Fruit fly (Drosophila melanogaster) whole organism, wandering third instar larva: ENCODE measurements around the gene CG14540.

Experiments used
- Dfd ChIP-seq: fragments of >200 bp; optimal IDR thresholded peaks from 2 replicates; lab custom pipeline; 2017; ENCODE audit warnings: missing biosample characterization, missing genetic modification characterization
- Dif ChIP-seq: fragments of 200-275, 200-300 bp; sonication (Bioruptor generic); optimal IDR thresholded peaks from 2 replicates; lab custom pipeline; 2018; ENCODE audit warnings: missing biosample characterization, missing genetic modification characterization; ENCODE audit not compliant: partially characterized antibody
- GATAd ChIP-seq: sonication (Bioruptor generic); optimal IDR thresholded peaks from 2 replicates; lab custom pipeline; 2016; ENCODE audit warnings: missing biosample characterization, missing genetic modification characterization
- HLH106 ChIP-seq: fragments of 200-800 bp; optimal IDR thresholded peaks from 3 replicates; lab custom pipeline; 2019; ENCODE audit warnings: missing biosample characterization, mild to moderate bottlenecking, missing genetic modification characterization, moderate library complexity
- Hnf4 ChIP-seq: fragments of 200-800 bp; sonication (Bioruptor generic); optimal IDR thresholded peaks from 2 replicates; lab custom pipeline; 2016; ENCODE audit warnings: missing biosample characterization, mild to moderate bottlenecking, missing genetic modification characterization
- Hr78 ChIP-seq: fragments of >200 bp; optimal IDR thresholded peaks from 2 replicates; lab custom pipeline; 2017; ENCODE audit warnings: missing biosample characterization, missing genetic modification characterization
- Hr83 ChIP-seq: fragments of 200-300 bp; sonication (Bioruptor generic); optimal IDR thresholded peaks from 2 replicates; lab custom pipeline; 2016; ENCODE audit warnings: missing biosample characterization, mild to moderate bottlenecking, missing genetic modification characterization, moderate library complexity; ENCODE audit not compliant: poor library complexity, severe bottlenecking
- Jra ChIP-seq: sonication (Bioruptor generic); optimal IDR thresholded peaks from 2 replicates; lab custom pipeline; 2016; ENCODE audit warnings: missing biosample characterization, missing genetic modification characterization
- Myc ChIP-seq: fragments of >200 bp; optimal IDR thresholded peaks from 2 replicates; lab custom pipeline; 2017
- N ChIP-seq: fragments of >200 bp; optimal IDR thresholded peaks from 2 replicates; lab custom pipeline; 2018; ENCODE audit warnings: missing biosample characterization, missing external identifiers, missing genetic modification characterization
- OdsH ChIP-seq: fragments of 200-800 bp; sonication (Bioruptor generic); optimal IDR thresholded peaks from 2 replicates; lab custom pipeline; 2016; ENCODE audit warnings: missing biosample characterization, mild to moderate bottlenecking, missing genetic modification characterization
- Sp1 ChIP-seq: fragments of 200-800 bp; sonication (Bioruptor generic); optimal IDR thresholded peaks from 3 replicates; lab custom pipeline; 2019; ENCODE audit warnings: missing biosample characterization, mild to moderate bottlenecking, missing genetic modification characterization, moderate library complexity
- Vsx2 ChIP-seq: fragments of 200-300, 225-300 bp; sonication (Bioruptor generic); optimal IDR thresholded peaks from 2 replicates; lab custom pipeline; 2018; ENCODE audit warnings: missing biosample characterization, missing genetic modification characterization; ENCODE audit not compliant: partially characterized antibody
- br ChIP-seq: fragments of 200-800 bp; sonication (Bioruptor generic); optimal IDR thresholded peaks from 2 replicates; lab custom pipeline; 2016; ENCODE audit warnings: missing biosample characterization, missing genetic modification characterization
- brk ChIP-seq: fragments of 200-800 bp; sonication (Bioruptor generic); optimal IDR thresholded peaks from 2 replicates; lab custom pipeline; 2016; ENCODE audit warnings: missing biosample characterization, mild to moderate bottlenecking, missing genetic modification characterization
- dl ChIP-seq, 2 experiments: fragments of 175-275, 200-275 bp in 1 of 2; fragments of 200-275 bp in 1 of 2; sonication (Bioruptor generic); optimal IDR thresholded peaks; lab custom pipeline; 2018; ENCODE audit warnings: mild to moderate bottlenecking in 2 of 2, missing biosample characterization in 2 of 2, missing genetic modification characterization in 2 of 2, moderate library complexity in 2 of 2; ENCODE audit not compliant: partially characterized antibody in 2 of 2, insufficient read depth in 1 of 2
- dsf ChIP-seq: sonication (Bioruptor generic); optimal IDR thresholded peaks from 2 replicates; lab custom pipeline; 2016; ENCODE audit warnings: missing biosample characterization, missing genetic modification characterization, borderline replicate concordance
- ey ChIP-seq: fragments of 200-800 bp; sonication (Bioruptor generic); optimal IDR thresholded peaks from 2 replicates; lab custom pipeline; 2016; ENCODE audit warnings: missing biosample characterization, missing genetic modification characterization
- foxo ChIP-seq, 2 experiments: fragments of 200-800 bp; sonication (Bioruptor generic); optimal IDR thresholded peaks; 2 replicates in 1 of 2; 3 replicates in 1 of 2; lab custom pipeline; 2016 to 2017; ENCODE audit warnings: missing biosample characterization in 2 of 2, missing genetic modification characterization in 2 of 2
- h ChIP-seq: fragments of 200-800 bp; sonication (Bioruptor generic); optimal IDR thresholded peaks from 3 replicates; lab custom pipeline; 2016; ENCODE audit warnings: missing biosample characterization, mild to moderate bottlenecking, missing genetic modification characterization
- jim ChIP-seq: fragments of 175-275, 200-325 bp; sonication (Bioruptor generic); optimal IDR thresholded peaks from 2 replicates; lab custom pipeline; 2016; ENCODE audit warnings: missing biosample characterization, mild to moderate bottlenecking, missing genetic modification characterization
- pan ChIP-seq: fragments of >200 bp; optimal IDR thresholded peaks from 2 replicates; lab custom pipeline; 2017
- rgr ChIP-seq: fragments of 200-800 bp; sonication (Bioruptor generic); optimal IDR thresholded peaks from 3 replicates; lab custom pipeline; 2016; ENCODE audit warnings: missing biosample characterization, mild to moderate bottlenecking, missing genetic modification characterization
- sage ChIP-seq: fragments of 200-800 bp; sonication (Bioruptor generic); optimal IDR thresholded peaks from 2 replicates; lab custom pipeline; 2016; ENCODE audit warnings: missing biosample characterization, mild to moderate bottlenecking, missing genetic modification characterization
- sv ChIP-seq: fragments of 200-800 bp; sonication (Bioruptor generic); optimal IDR thresholded peaks from 3 replicates; lab custom pipeline; 2016; ENCODE audit warnings: missing biosample characterization, missing genetic modification characterization
- tai ChIP-seq: sonication (Bioruptor generic); optimal IDR thresholded peaks from 2 replicates; lab custom pipeline; 2016; ENCODE audit warnings: missing biosample characterization, missing genetic modification characterization
- usp ChIP-seq: fragments of >200 bp; optimal IDR thresholded peaks from 2 replicates; lab custom pipeline; 2017; ENCODE audit warnings: missing biosample characterization, missing genetic modification characterization
- woc ChIP-seq: sonication (Bioruptor generic); optimal IDR thresholded peaks from 2 replicates; lab custom pipeline; 2016; ENCODE audit warnings: missing biosample characterization, mild to moderate bottlenecking, missing genetic modification characterization

The CG14540 gene

DNA sequence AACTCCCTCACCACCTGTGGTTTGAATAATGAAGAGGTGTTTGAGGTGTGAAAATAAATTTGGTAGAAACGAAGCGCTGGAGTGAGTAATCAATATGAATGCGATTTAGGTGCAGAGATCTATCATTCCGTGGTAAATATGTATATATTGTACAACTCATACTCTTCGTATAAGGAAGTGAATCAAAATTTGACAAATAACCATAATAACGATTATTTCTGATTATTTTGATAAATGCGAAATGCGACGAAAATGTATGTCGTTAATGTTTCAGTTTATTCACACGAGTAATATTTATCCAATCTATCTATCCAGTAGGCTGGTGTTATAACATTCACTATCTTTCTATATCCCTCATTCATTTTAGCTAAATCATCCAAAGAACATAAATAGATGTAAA, at the start of gene CG14540:
CG14540 (plus strand) TSS at position 301 of the 400 bp plus-strand sequence.
- TF ChIP-seq Jra (no peak), jim (GFP tag; lab: Kevin White, UChicago) (no peak), HLH106 (tag; lab: Kevin White, UChicago) (no peak), Hnf4 (no peak), h (GFP tag; lab: Kevin White, UChicago) (no peak), Dif (GFP tag; lab: Kevin White, UChicago) (no peak), Sp1 (GFP tag; lab: Kevin White, UChicago) (no peak), sv (GFP tag; lab: Kevin White, UChicago) (no peak), br (GFP tag; lab: Kevin White, UChicago) (no peak), woc (GFP tag; lab: Kevin White, UChicago) (no peak), brk (GFP tag; lab: Kevin White, UChicago) (no peak), Dfd (GFP tag; lab: Kevin White, UChicago) (no peak), rgr (GFP tag; lab: Kevin White, UChicago) (no peak), N (GFP tag; lab: Kevin White, UChicago) (no peak)

DNA sequence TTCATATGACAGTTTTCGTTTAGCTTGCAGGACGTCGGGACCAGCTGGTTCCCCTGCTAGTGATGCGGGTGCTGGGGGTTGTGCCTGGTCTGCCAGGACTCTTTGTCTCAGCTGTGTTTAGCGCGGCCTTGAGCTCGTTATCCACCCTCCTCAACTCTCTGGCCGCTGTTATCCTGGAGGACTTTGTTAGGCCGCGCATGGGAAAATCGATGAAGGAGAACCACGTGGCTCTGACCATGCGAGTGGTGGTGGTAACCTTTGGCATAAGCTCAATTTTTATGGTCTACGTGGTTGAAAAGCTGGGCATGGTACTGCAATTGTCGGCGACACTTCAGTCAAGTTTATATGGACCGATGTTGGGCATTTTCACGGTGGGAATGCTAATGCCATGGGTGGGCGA, 39.2 kb upstream of the CG14540 start:
- TF ChIP-seq tai (GFP tag; lab: Kevin White, UChicago) = no peak
- TF ChIP-seq Hr83 = no peak
- no peak for TF ChIP-seq ey (GFP tag; lab: Kevin White, UChicago)
- no peak for TF ChIP-seq pan (lab: Kevin White, UChicago)
- no peak for TF ChIP-seq dsf (GFP tag; lab: Kevin White, UChicago)
- no peak for TF ChIP-seq OdsH (GFP tag; lab: Kevin White, UChicago)
- TF ChIP-seq N (GFP tag; lab: Kevin White, UChicago) = no peak
- no peak for TF ChIP-seq Vsx2
- TF ChIP-seq sv (GFP tag; lab: Kevin White, UChicago) = no peak
- no peak for TF ChIP-seq Myc (lab: Kevin White, UChicago)
- no peak for TF ChIP-seq Hr78 (GFP tag; lab: Kevin White, UChicago)
- no peak for TF ChIP-seq woc (GFP tag; lab: Kevin White, UChicago)
- no peak for TF ChIP-seq sage (GFP tag; lab: Kevin White, UChicago)
- no peak for TF ChIP-seq dl (GFP tag; optimal IDR thresholded peaks at IDR 0.05; lab: Kevin White, UChicago; ENCODE audit: insufficient read depth in 1 of 2, partially characterized antibody in 2 of 2)
- TF ChIP-seq Hnf4 = no peak
- no peak for TF ChIP-seq br (GFP tag; lab: Kevin White, UChicago)
- no peak for TF ChIP-seq Dfd (GFP tag; lab: Kevin White, UChicago)
- TF ChIP-seq foxo (GFP tag; optimal IDR thresholded peaks at IDR 0.05; lab: Kevin White, UChicago) = no peak
- no peak for TF ChIP-seq Dif (GFP tag; lab: Kevin White, UChicago)

DNA sequence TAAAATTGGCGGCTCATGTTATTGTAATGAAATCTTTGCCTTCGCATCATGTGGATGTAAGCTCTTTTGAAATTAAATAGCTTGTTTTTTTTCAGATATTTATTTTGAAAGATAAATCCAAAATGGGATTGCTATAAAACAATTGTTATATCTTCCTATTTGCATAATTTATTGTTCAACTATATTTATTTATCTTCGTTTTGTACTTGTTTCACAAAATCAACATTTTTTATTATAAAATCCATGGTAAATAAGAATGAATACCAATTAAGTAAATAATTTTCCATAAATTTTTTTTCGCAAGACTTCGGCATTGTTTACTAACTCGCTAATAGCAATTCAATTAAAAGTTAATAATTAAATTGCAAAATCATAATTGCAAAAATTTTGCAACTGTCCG, 36.5 kb upstream of the CG14540 start, which contains the start of gene CG14546:
CG14546 (minus strand) TSS at position 101 of the 400 bp plus-strand sequence.
- TF ChIP-seq br (GFP tag; lab: Kevin White, UChicago) = no peak
- TF ChIP-seq woc (GFP tag; lab: Kevin White, UChicago) = no peak
- TF ChIP-seq usp = no peak

DNA sequence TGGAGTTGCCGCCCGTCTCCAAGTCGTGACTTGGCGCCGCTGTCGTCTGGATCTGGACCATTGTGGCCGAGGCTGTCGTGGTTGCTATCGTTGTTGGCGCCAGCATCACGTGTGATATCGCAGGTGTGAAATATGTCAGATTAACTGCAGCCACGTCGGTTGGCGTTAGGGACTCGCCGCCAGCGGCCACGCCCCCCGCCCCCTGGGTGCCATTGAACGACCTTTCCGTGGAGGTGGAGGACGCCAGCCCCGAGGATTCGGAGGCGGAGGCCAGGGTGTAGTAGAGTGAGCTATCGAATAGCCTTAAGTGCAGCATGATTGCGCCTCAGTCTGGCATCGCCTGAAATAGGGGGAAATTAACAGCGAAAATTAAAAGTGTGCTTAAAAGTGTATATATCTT, 17.8 kb upstream of the CG14540 start:
- no peak for TF ChIP-seq jim (GFP tag; lab: Kevin White, UChicago)
- TF ChIP-seq Dfd (GFP tag; lab: Kevin White, UChicago) = peak; percentile 54
- no peak for TF ChIP-seq br (GFP tag; lab: Kevin White, UChicago)
- no peak for TF ChIP-seq Hnf4
- TF ChIP-seq, all 38 proteins: peak for 1

DNA sequence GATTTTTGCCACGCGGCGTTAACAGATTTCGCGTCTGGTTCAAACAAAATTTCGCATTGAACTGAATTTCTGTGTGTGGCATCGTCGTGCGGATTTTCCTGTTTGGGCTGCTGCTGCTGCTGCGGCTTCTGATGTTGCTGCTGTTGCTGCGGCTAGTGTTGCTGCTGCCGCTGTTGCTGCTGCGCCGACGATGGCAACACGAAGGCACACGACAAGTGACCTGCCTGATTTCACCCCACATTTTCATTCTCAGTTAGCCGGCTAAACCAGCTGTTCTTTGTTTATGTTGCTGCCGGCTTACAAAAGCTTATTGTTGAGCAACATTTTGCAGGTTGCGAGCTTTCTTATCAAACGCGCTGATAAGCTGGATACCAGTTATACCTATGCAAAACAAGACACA, 3.0 kb upstream of the CG14540 start, which contains the start of gene CCAP-R:
CCAP-R (minus strand) TSS at position 179 of the 400 bp plus-strand sequence.
- TF ChIP-seq Dfd (GFP tag; lab: Kevin White, UChicago) = peak; percentile 81
- no peak for TF ChIP-seq usp

DNA sequence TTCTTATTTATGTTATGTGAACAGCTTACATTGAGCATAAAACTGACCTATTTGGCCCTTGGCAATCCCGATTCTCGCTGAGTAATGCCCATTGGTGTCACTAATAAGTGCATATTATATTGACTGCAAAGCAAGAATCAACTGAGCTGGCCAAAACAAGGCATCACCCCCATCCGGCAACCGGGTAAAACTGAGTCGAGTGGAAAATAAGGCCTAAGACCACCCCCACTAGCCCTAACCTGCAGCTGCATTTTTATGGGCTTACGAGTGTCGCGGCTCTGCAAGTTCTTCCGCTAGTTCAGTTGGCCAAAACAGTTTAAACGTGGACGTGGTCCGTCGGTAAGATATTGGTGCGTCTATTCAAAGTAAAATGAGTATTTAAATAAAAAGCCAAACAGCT, 2.6 kb downstream of the CG14540 start, which contains the start of gene boss:
boss (plus strand) TSS at position 301 of the 400 bp plus-strand sequence.
- no peak for TF ChIP-seq GATAd (GFP tag; lab: Kevin White, UChicago)
- TF ChIP-seq, all 38 proteins: peak for 0
